Fruit fly (Drosophila melanogaster) Kc167 (cell line): ENCODE measurements around the gene CG31473.

Source experiments
- Myc ChIP-seq: fragments of >200 bp; optimal IDR thresholded peaks from 2 replicates; lab custom pipeline; 2017; ENCODE audit warnings: missing external identifiers
- h ChIP-seq: fragments of >200 bp; optimal IDR thresholded peaks from 3 replicates; lab custom pipeline; 2018; ENCODE audit warnings: missing external identifiers

- no peak for TF ChIP-seq h
- no peak for TF ChIP-seq Myc (lab: Kevin White, UChicago)
These were observed 21.0 kb upstream of the CG31473 start, which contains the start of gene CG10086 for dm6 chr3R:7790583-7791034.
